Fruit fly (Drosophila melanogaster): Measurements from ENCODE around the gene r-cup.

r-cup gene

dm6 chrX:21042638-21043513, 17.2 kb upstream of the r-cup start:
- TF ChIP-seq CG13204 (GFP tag; optimal IDR thresholded peaks at IDR 0.05) (peak; percentile 58), fd96Ca (GFP tag; IDR thresholded peaks at IDR 0.05) (peak; percentile 83), CG32121 (GFP tag; IDR thresholded peaks at IDR 0.05) (peak; percentile 90), CG12605 (GFP tag; IDR thresholded peaks at IDR 0.05) (peak; percentile 93), CG8301 (tag; optimal IDR thresholded peaks at IDR 0.05) (peak; percentile 86), gl (tag; optimal IDR thresholded peaks at IDR 0.05) (peak; percentile 79), CG9948 (tag; optimal IDR thresholded peaks at IDR 0.05) (peak; percentile 90), EcR (GFP tag; optimal IDR thresholded peaks at IDR 0.05) (peak; percentile 46), CG14655 (GFP tag; optimal IDR thresholded peaks at IDR 0.05) (peak; percentile 89), D1 (tag; optimal IDR thresholded peaks at IDR 0.05) (peak; percentile 35), CG4496 (GFP tag; IDR thresholded peaks at IDR 0.05) (peak; percentile 96), CG8159 (tag; optimal IDR thresholded peaks at IDR 0.05) (peak; percentile 91), Pif1B (GFP tag; optimal IDR thresholded peaks at IDR 0.05) (peak; percentile 83), rn (GFP tag; IDR thresholded peaks at IDR 0.05) (peak; percentile 85), CG34367 (tag; optimal IDR thresholded peaks at IDR 0.05) (peak; percentile 85), Snoo (tag; optimal IDR thresholded peaks at IDR 0.05) (peak; percentile 83), CG17806 (tag; optimal IDR thresholded peaks at IDR 0.05) (peak; percentile 91), CG10348 (GFP tag; IDR thresholded peaks at IDR 0.05) (peak; percentile 46), Ets98B (GFP tag; IDR thresholded peaks at IDR 0.05) (peak; percentile 95), Pif1A (GFP tag; optimal IDR thresholded peaks at IDR 0.05) (peak; percentile 77), CG15710 (tag; optimal IDR thresholded peaks at IDR 0.05) (peak; percentile 88)

- no peak for TF ChIP-seq CG13204 (GFP tag; optimal IDR thresholded peaks at IDR 0.05)
- no peak for TF ChIP-seq CG12605 (GFP tag; IDR thresholded peaks at IDR 0.05)
- no peak for TF ChIP-seq EcR (GFP tag; optimal IDR thresholded peaks at IDR 0.05)
Measured at dm6 chrX:21041825-21042224, 16.1 kb upstream of the r-cup start, which contains the start of gene Mgstl. Gene Mgstl, plus strand, starts transcription at chrX:21042125.

- no peak for TF ChIP-seq EcR (GFP tag; optimal IDR thresholded peaks at IDR 0.05)
- no peak for TF ChIP-seq rn (GFP tag; IDR thresholded peaks at IDR 0.05)
- TF ChIP-seq CG8301 (tag; optimal IDR thresholded peaks at IDR 0.05) = no peak
- no peak for TF ChIP-seq CG14655 (GFP tag; optimal IDR thresholded peaks at IDR 0.05)
- TF ChIP-seq CG12605 (GFP tag; IDR thresholded peaks at IDR 0.05) = no peak
- TF ChIP-seq CG10348 (GFP tag; IDR thresholded peaks at IDR 0.05) = no peak
- TF ChIP-seq CG4496 (GFP tag; IDR thresholded peaks at IDR 0.05) = no peak
- TF ChIP-seq gl (tag; optimal IDR thresholded peaks at IDR 0.05) = no peak
- no peak for TF ChIP-seq CG34367 (tag; optimal IDR thresholded peaks at IDR 0.05)
- no peak for TF ChIP-seq Ets98B (GFP tag; IDR thresholded peaks at IDR 0.05)
- no peak for TF ChIP-seq CG13204 (GFP tag; optimal IDR thresholded peaks at IDR 0.05)
- no peak for TF ChIP-seq Snoo (tag; optimal IDR thresholded peaks at IDR 0.05)
- TF ChIP-seq Pif1B (GFP tag; optimal IDR thresholded peaks at IDR 0.05) = no peak
- no peak for TF ChIP-seq D1 (tag; optimal IDR thresholded peaks at IDR 0.05)
- TF ChIP-seq CG17806 (tag; optimal IDR thresholded peaks at IDR 0.05) = no peak
- no peak for TF ChIP-seq CG9948 (tag; optimal IDR thresholded peaks at IDR 0.05)
- no peak for TF ChIP-seq CG15710 (tag; optimal IDR thresholded peaks at IDR 0.05)
Measured at dm6 chrX:21040505-21040904, 14.8 kb upstream of the r-cup start, which contains the start of gene CG15449. Gene CG15449, minus strand, starts transcription at chrX:21040605.

dm6 chrX:21035938-21036324, 10.2 kb upstream of the r-cup start:
- TF ChIP-seq Ets98B (GFP tag; IDR thresholded peaks at IDR 0.05) (peak; percentile 14; the same call in 1 of the 2 replicates), CG14655 (GFP tag; optimal IDR thresholded peaks at IDR 0.05) (no peak), rn (GFP tag; IDR thresholded peaks at IDR 0.05) (no peak), Pif1B (GFP tag; optimal IDR thresholded peaks at IDR 0.05) (no peak), CG12605 (GFP tag; IDR thresholded peaks at IDR 0.05) (no peak), CG17806 (tag; optimal IDR thresholded peaks at IDR 0.05) (no peak), CG13204 (GFP tag; optimal IDR thresholded peaks at IDR 0.05) (no peak), D1 (tag; optimal IDR thresholded peaks at IDR 0.05) (peak; percentile 34), Snoo (tag; optimal IDR thresholded peaks at IDR 0.05) (no peak), fd96Ca (GFP tag; IDR thresholded peaks at IDR 0.05) (no peak), CG10348 (GFP tag; IDR thresholded peaks at IDR 0.05) (no peak), CG8159 (tag; optimal IDR thresholded peaks at IDR 0.05) (peak; percentile 14), CG15710 (tag; optimal IDR thresholded peaks at IDR 0.05) (no peak), CG9948 (tag; optimal IDR thresholded peaks at IDR 0.05) (peak; percentile 10), CG4496 (GFP tag; IDR thresholded peaks at IDR 0.05) (no peak)

dm6 chrX:21035208-21035937, 9.7 kb upstream of the r-cup start, which contains the start of gene Ntf-2:
Gene Ntf-2, plus strand, starts transcription at chrX:21035469.
- TF ChIP-seq EcR (GFP tag; optimal IDR thresholded peaks at IDR 0.05) (peak; percentile 43), Pif1A (GFP tag; optimal IDR thresholded peaks at IDR 0.05) (no peak)

dm6 chrX:21034638-21035037, 8.9 kb upstream of the r-cup start:
- TF ChIP-seq D1 (tag; optimal IDR thresholded peaks at IDR 0.05) (no peak), CG12605 (GFP tag; IDR thresholded peaks at IDR 0.05) (no peak), CG4496 (GFP tag; IDR thresholded peaks at IDR 0.05) (no peak), Snoo (tag; optimal IDR thresholded peaks at IDR 0.05) (no peak), fd96Ca (GFP tag; IDR thresholded peaks at IDR 0.05) (no peak), CG14655 (GFP tag; optimal IDR thresholded peaks at IDR 0.05) (no peak), EcR (GFP tag; optimal IDR thresholded peaks at IDR 0.05) (no peak), CG13204 (GFP tag; optimal IDR thresholded peaks at IDR 0.05) (no peak)

All from whole organism, pupa.